Fruit fly (Drosophila melanogaster): ENCODE results near the gene Rel.

The Rel gene

dm6 chr3R:9033619-9034401, 14.0 kb downstream of the Rel start (continued):
- peak; percentile 14 for TF ChIP-seq jing (GFP tag; optimal IDR thresholded peaks at IDR 0.05)
- peak; percentile 63 for TF ChIP-seq exex (tag; optimal IDR thresholded peaks at IDR 0.05)
- peak; percentile 42; the same call in 1 of the 2 replicates for TF ChIP-seq CG13287 (GFP tag; IDR thresholded peaks at IDR 0.05; ENCODE audit: partially characterized antibody)
- TF ChIP-seq CG6854 (GFP tag; optimal IDR thresholded peaks at IDR 0.05), result peak; percentile 64
- TF ChIP-seq Xrp1 (GFP tag; IDR thresholded peaks at IDR 0.05), result peak; percentile 76
- TF ChIP-seq D19A (tag; optimal IDR thresholded peaks at IDR 0.05), result peak; percentile 87
- peak; percentile 60; the same call in 1 of the 2 replicates for TF ChIP-seq CG3847 (GFP tag; IDR thresholded peaks at IDR 0.05)
- no peak for TF ChIP-seq emc (GFP tag; optimal IDR thresholded peaks at IDR 0.05)
- peak; percentile 50 for TF ChIP-seq Mad (GFP tag; optimal IDR thresholded peaks at IDR 0.05)
- TF ChIP-seq CG14050 (GFP tag; IDR thresholded peaks at IDR 0.05), result peak; percentile 67
- peak; percentile 26 for TF ChIP-seq CG18764 (GFP tag; optimal IDR thresholded peaks at IDR 0.05)
- peak; percentile 51 for TF ChIP-seq CG17568 (GFP tag; optimal IDR thresholded peaks at IDR 0.05)
- TF ChIP-seq CG42726 (GFP tag; IDR thresholded peaks at IDR 0.05; ENCODE audit: partially characterized antibody), result peak; percentile 75; the same call in 1 of the 2 replicates
- TF ChIP-seq CG33213 (GFP tag; optimal IDR thresholded peaks at IDR 0.05), result peak; percentile 13
- no peak for TF ChIP-seq TFAM (GFP tag; optimal IDR thresholded peaks at IDR 0.05)
- TF ChIP-seq CG13624 (GFP tag; optimal IDR thresholded peaks at IDR 0.05), result peak; percentile 69
- no peak for TF ChIP-seq gro (GFP tag; optimal IDR thresholded peaks at IDR 0.05)
- TF ChIP-seq Dfd (GFP tag; optimal IDR thresholded peaks at IDR 0.05), result no peak
- peak; percentile 51; the same call in 1 of the 2 replicates for TF ChIP-seq CG14014 (GFP tag; IDR thresholded peaks at IDR 0.05)
- TF ChIP-seq HLH4C (GFP tag; IDR thresholded peaks at IDR 0.05; ENCODE audit: partially characterized antibody), result no peak; the same call in 2 of the 3 replicates
- peak; percentile 69 for TF ChIP-seq CG12155 (GFP tag; optimal IDR thresholded peaks at IDR 0.05)
- TF ChIP-seq CG6272 (GFP tag; IDR thresholded peaks at IDR 0.05), result no peak
- no peak for TF ChIP-seq hth (optimal IDR thresholded peaks at IDR 0.05)
- no peak for TF ChIP-seq Oaz (GFP tag; IDR thresholded peaks at IDR 0.05)
- TF ChIP-seq CG2120 (GFP tag; optimal IDR thresholded peaks at IDR 0.05), result peak; percentile 77
- no peak for TF ChIP-seq hbn (GFP tag; IDR thresholded peaks at IDR 0.05; ENCODE audit: partially characterized antibody)
- TF ChIP-seq Camta (GFP tag; optimal IDR thresholded peaks at IDR 0.05), result peak; percentile 49
- peak; percentile 82 for TF ChIP-seq scrt (GFP tag; optimal IDR thresholded peaks at IDR 0.05)
- TF ChIP-seq h (optimal IDR thresholded peaks at IDR 0.05), result no peak
- peak; percentile 12 for TF ChIP-seq jumu (GFP tag; optimal IDR thresholded peaks at IDR 0.05)
- peak; percentile 87 for TF ChIP-seq Dek (tag; optimal IDR thresholded peaks at IDR 0.05)
- TF ChIP-seq CG8290 (GFP tag; optimal IDR thresholded peaks at IDR 0.05), result peak; percentile 50
- TF ChIP-seq CG8290 (tag; optimal IDR thresholded peaks at IDR 0.05), result peak; percentile 62 to 88
- peak; percentile 88 for TF ChIP-seq tgo (GFP tag; IDR thresholded peaks at IDR 0.05)
- peak; percentile 94 for TF ChIP-seq CG2678 (tag; optimal IDR thresholded peaks at IDR 0.05)
- peak; percentile 83 for TF ChIP-seq CG17385 (GFP tag; optimal IDR thresholded peaks at IDR 0.05)
- peak; percentile 79 for TF ChIP-seq Nf-YB (GFP tag; optimal IDR thresholded peaks at IDR 0.05)
- TF ChIP-seq chif (GFP tag; optimal IDR thresholded peaks at IDR 0.05), result peak; percentile 32 to 57
- TF ChIP-seq CG6689 (GFP tag; IDR thresholded peaks at IDR 0.05), result peak; percentile 72
- peak; percentile 81; the same call in 2 of the 3 replicates for TF ChIP-seq so (GFP tag; IDR thresholded peaks at IDR 0.05)
- TF ChIP-seq CG15269 (tag; optimal IDR thresholded peaks at IDR 0.05), result peak; percentile 89
- TF ChIP-seq CG10979 (tag; optimal IDR thresholded peaks at IDR 0.05), result peak; percentile 85
- TF ChIP-seq CG10543 (GFP tag; optimal IDR thresholded peaks at IDR 0.05), result peak; percentile 91
- peak; percentile 28 for TF ChIP-seq Dp (GFP tag; optimal IDR thresholded peaks at IDR 0.05)
- TF ChIP-seq CG9437 (GFP tag; optimal IDR thresholded peaks at IDR 0.05), result peak; percentile 82
- no peak for TF ChIP-seq ato (GFP tag; IDR thresholded peaks at IDR 0.05; ENCODE audit: partially characterized antibody)
- peak; percentile 67 for TF ChIP-seq CG3407 (GFP tag; optimal IDR thresholded peaks at IDR 0.05)
- TF ChIP-seq oc (tag; optimal IDR thresholded peaks at IDR 0.05), result peak; percentile 58
- peak; percentile 72 for TF ChIP-seq CG9817 (tag; optimal IDR thresholded peaks at IDR 0.05)
